Fruit fly (Drosophila melanogaster) whole organism, embryonic: Measurements from ENCODE around the gene hmw.

Experiments
- CG12391 ChIP-seq: fragments of 200-800 bp; sonication (Bioruptor generic); optimal IDR thresholded peaks from 3 replicates; lab custom pipeline; 2018; ENCODE audit warnings: missing biosample characterization, mild to moderate bottlenecking, missing genetic modification characterization, moderate library complexity
- CG15479 ChIP-seq: fragments of 200-800 bp; sonication (Bioruptor generic); optimal IDR thresholded peaks from 3 replicates; lab custom pipeline; 2019; ENCODE audit warnings: missing biosample characterization, mild to moderate bottlenecking, missing genetic modification characterization, moderate library complexity
- CG15696 ChIP-seq: fragments of 200-800 bp; sonication (Bioruptor generic); optimal IDR thresholded peaks from 2 replicates; lab custom pipeline; 2019; ENCODE audit warnings: missing biosample characterization, mild to moderate bottlenecking, missing genetic modification characterization, moderate library complexity
- CG2129 ChIP-seq: fragments of 200-800 bp; sonication (Bioruptor generic); IDR thresholded peaks from 2 replicates; pipeline ENCODE4 v1.3.6; 2022; ENCODE audit warnings: missing biosample characterization, missing genetic modification characterization; ENCODE audit not compliant: partially characterized antibody
- Dll ChIP-seq: fragments of 200-800 bp; sonication (Bioruptor generic); IDR thresholded peaks from 4 replicates; pipeline ENCODE4 v1.3.6; 2022; ENCODE audit warnings: missing biosample characterization, missing genetic modification characterization; ENCODE audit not compliant: partially characterized antibody
- YL-1 ChIP-seq: fragments of 200-800 bp; sonication (Bioruptor generic); optimal IDR thresholded peaks from 3 replicates; lab custom pipeline; 2017; ENCODE audit warnings: missing biosample characterization, mild to moderate bottlenecking, missing genetic modification characterization
- bab2 ChIP-seq: fragments of 200-800 bp; sonication (Bioruptor generic); optimal IDR thresholded peaks from 2 replicates; lab custom pipeline; 2016; ENCODE audit warnings: missing biosample characterization, missing genetic modification characterization
- gro ChIP-seq: fragments of 200-800 bp; sonication (Bioruptor generic); optimal IDR thresholded peaks from 2 replicates; lab custom pipeline; 2016; ENCODE audit warnings: missing biosample characterization, missing genetic modification characterization
- tna ChIP-seq: fragments of 200-800 bp; sonication (Bioruptor generic); IDR thresholded peaks from 2 replicates; pipeline ENCODE4 v1.3.6; 2022; ENCODE audit warnings: missing biosample characterization, missing genetic modification characterization; ENCODE audit not compliant: partially characterized antibody
- tup ChIP-seq: fragments of 200-800 bp; sonication (Bioruptor generic); optimal IDR thresholded peaks from 2 replicates; lab custom pipeline; 2016; ENCODE audit warnings: missing biosample characterization, mild to moderate bottlenecking, missing genetic modification characterization, moderate library complexity

DNA sequence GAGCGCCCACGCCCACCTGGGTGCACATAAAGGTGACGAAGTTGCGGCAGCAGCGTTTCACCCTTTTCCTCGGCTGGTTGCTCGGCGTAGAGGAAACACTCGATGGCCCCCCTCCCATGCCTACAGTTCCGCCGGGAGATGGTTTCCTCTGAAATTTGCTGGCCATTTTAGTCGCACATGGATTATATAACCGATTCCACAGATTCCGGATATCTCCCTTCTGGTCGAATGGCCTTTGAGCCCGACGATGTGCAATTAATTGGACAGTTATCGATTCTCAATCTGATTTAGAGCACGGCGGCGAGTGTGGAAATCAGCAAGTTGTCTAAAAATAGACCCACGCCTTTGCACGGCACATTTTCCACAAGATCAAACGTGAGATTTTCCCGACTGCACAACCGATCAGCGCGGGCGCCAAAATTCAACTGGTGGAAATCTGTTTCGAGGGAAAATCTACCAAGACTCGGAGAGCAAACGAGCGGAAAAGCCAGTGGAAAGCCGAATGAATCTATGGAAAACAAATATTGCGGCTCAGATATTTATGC lies 49.5 kb downstream of the hmw start, which contains the start of gene CG10864:
- TF ChIP-seq CG12391 (tag; lab: Kevin White, UChicago) = no peak
- no peak for TF ChIP-seq CG2129
- TF ChIP-seq Dll (GFP tag; lab: Robert Waterston, UW) = no peak
- no peak for TF ChIP-seq YL-1 (GFP tag; lab: Kevin White, UChicago)
- TF ChIP-seq tup (GFP tag; lab: Kevin White, UChicago) = no peak
- TF ChIP-seq CG15696 = no peak
- no peak for TF ChIP-seq bab2 (GFP tag; lab: Kevin White, UChicago)
- TF ChIP-seq gro (GFP tag; lab: Kevin White, UChicago) = no peak
- no peak for TF ChIP-seq CG15479 (GFP tag; lab: Kevin White, UChicago)
- no peak for TF ChIP-seq tna (GFP tag; lab: Robert Waterston, UW)
